Worm (Caenorhabditis elegans) whole organism, L3 larva: ENCODE measurements around the gene K07H8.9.

Experiments
- R02D3.7 ChIP-seq: fragments of 150-350 bp; optimal IDR thresholded peaks from 2 replicates; lab custom pipeline; 2014; ENCODE audit warnings: missing biosample characterization, missing genetic modification characterization
- ZK546.5 ChIP-seq: sonication (generic microtip); optimal IDR thresholded peaks from 2 replicates; lab custom pipeline; 2017; ENCODE audit warnings: missing biosample characterization, missing genetic modification characterization
- aly-2 ChIP-seq: fragments of 150-350 bp; optimal IDR thresholded peaks from 2 replicates; lab custom pipeline; 2014; ENCODE audit warnings: missing biosample characterization, missing genetic modification characterization
- ama-1 ChIP-seq: fragments of 150-350 bp; optimal IDR thresholded peaks from 2 replicates; lab custom pipeline; 2018
- ceh-28 ChIP-seq: fragments of 150-350 bp; optimal IDR thresholded peaks from 2 replicates; lab custom pipeline; 2014; ENCODE audit warnings: missing biosample characterization, missing genetic modification reagents, missing genetic modification characterization
- ceh-82 ChIP-seq: fragments of 150-350 bp; optimal IDR thresholded peaks from 2 replicates; lab custom pipeline; 2014; ENCODE audit warnings: missing biosample characterization, missing genetic modification characterization
- ceh-9 ChIP-seq: sonication (generic microtip); optimal IDR thresholded peaks from 2 replicates; lab custom pipeline; 2018; ENCODE audit warnings: missing biosample characterization, missing genetic modification characterization
- daf-12 ChIP-seq: fragments of 150-350 bp; optimal IDR thresholded peaks from 2 replicates; lab custom pipeline; 2014; ENCODE audit warnings: missing biosample characterization, missing genetic modification reagents, missing genetic modification characterization
- egl-27 ChIP-seq: sonication (generic microtip); optimal IDR thresholded peaks from 4 replicates; lab custom pipeline; 2017; ENCODE audit warnings: missing biosample characterization, missing genetic modification reagents, missing genetic modification characterization
- egl-5 ChIP-seq: fragments of 150-350 bp; optimal IDR thresholded peaks from 2 replicates; lab custom pipeline; 2017; ENCODE audit warnings: missing biosample characterization, missing genetic modification reagents, missing genetic modification characterization, inconsistent platforms
- elt-1 ChIP-seq: fragments of 150-350 bp; optimal IDR thresholded peaks from 2 replicates; lab custom pipeline; 2014; ENCODE audit warnings: missing biosample characterization, missing genetic modification characterization
- elt-2 ChIP-seq: sonication (generic microtip); optimal IDR thresholded peaks from 2 replicates; lab custom pipeline; 2016; ENCODE audit warnings: missing genetic modification reagents, mild to moderate bottlenecking, missing genetic modification characterization, missing compliant biosample characterization
- eor-1 ChIP-seq, 2 experiments: fragments of 150-350 bp; optimal IDR thresholded peaks; 2 replicates each; lab custom pipeline; 2014 to 2018; ENCODE audit warnings: missing biosample characterization in 2 of 2, missing genetic modification characterization in 2 of 2
- lin-15B ChIP-seq: fragments of 150-350 bp; optimal IDR thresholded peaks from 2 replicates; lab custom pipeline; 2014; ENCODE audit warnings: missing biosample characterization, missing genetic modification characterization
- lin-39 ChIP-seq: fragments of 150-350 bp; optimal IDR thresholded peaks from 2 replicates; lab custom pipeline; 2018; ENCODE audit warnings: missing biosample characterization, missing genetic modification reagents, missing genetic modification characterization
- nfya-1 ChIP-seq: sonication (generic microtip); optimal IDR thresholded peaks from 2 replicates; lab custom pipeline; 2017; ENCODE audit warnings: missing genetic modification characterization, mild to moderate bottlenecking, missing compliant biosample characterization, antibody characterized with exemption, moderate library complexity; ENCODE audit not compliant: insufficient read depth
- nhr-23 ChIP-seq: fragments of 150-350 bp; optimal IDR thresholded peaks from 2 replicates; lab custom pipeline; 2014; ENCODE audit warnings: missing biosample characterization, missing genetic modification reagents, missing genetic modification characterization
- nhr-237 ChIP-seq: fragments of 150-350 bp; optimal IDR thresholded peaks from 2 replicates; lab custom pipeline; 2014; ENCODE audit warnings: missing biosample characterization, missing genetic modification characterization
- nhr-25 ChIP-seq: sonication (generic microtip); optimal IDR thresholded peaks from 2 replicates; lab custom pipeline; 2017; ENCODE audit warnings: missing biosample characterization, missing genetic modification characterization
- nhr-43 ChIP-seq: sonication (generic microtip); optimal IDR thresholded peaks from 2 replicates; lab custom pipeline; 2016; ENCODE audit warnings: mild to moderate bottlenecking, missing genetic modification characterization, missing compliant biosample characterization; ENCODE audit not compliant: poor library complexity, severe bottlenecking
- nhr-67 ChIP-seq: fragments of 150-350 bp; optimal IDR thresholded peaks from 2 replicates; lab custom pipeline; 2014; ENCODE audit warnings: missing biosample characterization, missing genetic modification characterization
- nhr-76 ChIP-seq: fragments of 150-350 bp; sonication (generic microtip); optimal IDR thresholded peaks from 5 replicates; lab custom pipeline; 2014; ENCODE audit warnings: missing biosample characterization, missing genetic modification characterization
- nhr-77 ChIP-seq: fragments of 150-350 bp; optimal IDR thresholded peaks from 2 replicates; lab custom pipeline; 2014; ENCODE audit warnings: missing biosample characterization, missing genetic modification characterization
- pha-4 ChIP-seq: fragments of 150-350 bp; optimal IDR thresholded peaks from 2 replicates; lab custom pipeline; 2014; ENCODE audit warnings: missing biosample characterization, missing genetic modification reagents, missing genetic modification characterization
- pqm-1 ChIP-seq: fragments of 150-350 bp; optimal IDR thresholded peaks from 2 replicates; lab custom pipeline; 2017; ENCODE audit warnings: missing biosample characterization, missing genetic modification characterization, inconsistent platforms
- sea-2 ChIP-seq: fragments of 150-350 bp; sonication (generic microtip); optimal IDR thresholded peaks from 4 replicates; lab custom pipeline; 2014; ENCODE audit warnings: missing biosample characterization, missing genetic modification reagents, missing genetic modification characterization
- skn-1 ChIP-seq: fragments of 150-350 bp; optimal IDR thresholded peaks from 2 replicates; lab custom pipeline; 2014; ENCODE audit warnings: missing biosample characterization, missing genetic modification characterization
- tbx-2 ChIP-seq: sonication (generic microtip); optimal IDR thresholded peaks from 2 replicates; lab custom pipeline; 2016; ENCODE audit warnings: mild to moderate bottlenecking, missing genetic modification characterization, missing compliant biosample characterization
- unc-39 ChIP-seq: sonication (generic microtip); optimal IDR thresholded peaks from 4 replicates; lab custom pipeline; 2017; ENCODE audit warnings: missing biosample characterization, missing genetic modification characterization
- zag-1 ChIP-seq: fragments of 150-350 bp; optimal IDR thresholded peaks from 2 replicates; lab custom pipeline; 2014; ENCODE audit warnings: missing biosample characterization, missing genetic modification characterization
- ztf-11 ChIP-seq: fragments of 150-350 bp; optimal IDR thresholded peaks from 2 replicates; lab custom pipeline; 2014; ENCODE audit warnings: missing biosample characterization, missing genetic modification characterization
- ztf-4 ChIP-seq: fragments of 150-350 bp; optimal IDR thresholded peaks from 2 replicates; lab custom pipeline; 2014; ENCODE audit warnings: missing biosample characterization, missing genetic modification characterization

The K07H8.9 gene

ce11 chrIV:8318799-8319198, 32.5 kb upstream of the K07H8.9 start:
- TF ChIP-seq lin-39 (tag; lab: Kevin White, UChicago): no peak
- TF ChIP-seq nhr-25: peak; percentile 27
- no peak for TF ChIP-seq elt-2 (tag; lab: Kevin White, UChicago)
- no peak for TF ChIP-seq egl-27
- TF ChIP-seq, all 47 proteins: peak for 1

- TF ChIP-seq sea-2 (GFP tag; lab: Kevin White, UChicago): no peak
- TF ChIP-seq ama-1 (lab: Kevin White, UChicago): no peak
- TF ChIP-seq nfya-1: no peak
- no peak for TF ChIP-seq aly-2 (tag; lab: Kevin White, UChicago)
- TF ChIP-seq nhr-23 (tag; lab: Kevin White, UChicago): peak; percentile 34
- TF ChIP-seq lin-39 (tag; lab: Kevin White, UChicago): no peak
- TF ChIP-seq eor-1 (tag; optimal IDR thresholded peaks at IDR 0.05; lab: Kevin White, UChicago): no peak
Measured at ce11 chrIV:8317800-8318199, 31.5 kb upstream of the K07H8.9 start.

DNA sequence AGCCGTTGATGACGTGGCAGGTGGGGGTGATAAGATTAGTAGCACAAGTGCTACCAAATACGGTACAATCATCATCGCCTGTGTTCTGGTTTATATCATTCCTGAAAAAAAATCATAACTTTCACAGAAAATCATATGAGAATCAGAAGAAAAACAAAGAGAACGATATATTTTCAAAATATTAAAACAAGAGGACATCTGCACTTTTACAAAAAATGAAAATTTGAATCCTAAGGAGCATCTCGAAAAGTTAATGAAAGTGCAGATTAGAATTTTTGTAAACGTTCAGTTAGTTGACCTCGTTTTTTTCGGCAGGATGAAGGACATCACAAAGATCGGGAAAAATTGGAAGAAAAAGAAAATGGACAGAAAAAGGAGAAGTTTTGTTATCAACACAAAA, 26.6 kb upstream of the K07H8.9 start, which contains the start of gene F35H10.10:
TSS of gene F35H10.10 (minus strand) at position 101 of the 400 bp plus-strand sequence.
- no peak for TF ChIP-seq nhr-43 (tag; lab: Kevin White, UChicago)
- TF ChIP-seq egl-27: no peak
- no peak for TF ChIP-seq pqm-1 (tag; lab: Kevin White, UChicago)
- peak; percentile 21 for TF ChIP-seq nhr-23 (tag; lab: Kevin White, UChicago)
- no peak for TF ChIP-seq nhr-67 (tag; lab: Kevin White, UChicago)
- TF ChIP-seq ceh-82: no peak

DNA sequence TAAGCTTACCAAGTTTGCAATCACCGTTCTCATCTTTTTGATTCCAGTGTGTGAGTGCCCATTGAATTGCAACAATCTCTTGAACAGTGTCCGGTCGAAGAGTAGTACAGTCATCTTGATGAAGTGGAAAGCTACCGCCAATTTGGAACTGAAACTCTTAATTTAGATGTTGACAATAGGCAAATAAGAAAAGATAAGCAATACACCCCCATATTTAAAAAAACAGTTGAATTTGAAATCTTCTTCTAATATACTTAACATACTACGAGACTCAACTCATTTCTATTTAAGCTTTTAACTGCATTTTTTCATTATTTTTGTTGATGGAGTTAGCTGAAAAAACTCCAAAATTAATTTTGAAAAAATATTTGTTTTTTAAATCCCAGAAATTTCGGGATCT, 25.8 kb upstream of the K07H8.9 start:
- no peak for TF ChIP-seq ceh-28 (tag; lab: Kevin White, UChicago)
- no peak for TF ChIP-seq nfya-1
- no peak for TF ChIP-seq daf-12
- TF ChIP-seq egl-27: no peak
- no peak for TF ChIP-seq elt-1 (tag; lab: Kevin White, UChicago)
- no peak for TF ChIP-seq ceh-9 (tag; lab: Kevin White, UChicago)
- no peak for TF ChIP-seq elt-2 (tag; lab: Kevin White, UChicago)
- TF ChIP-seq tbx-2 (tag; lab: Kevin White, UChicago): no peak
- no peak for TF ChIP-seq pha-4 (tag; lab: Kevin White, UChicago)
- no peak for TF ChIP-seq nhr-77 (tag; lab: Kevin White, UChicago)
- no peak for TF ChIP-seq ZK546.5 (tag; lab: Kevin White, UChicago)
- no peak for TF ChIP-seq ztf-11 (tag; lab: Kevin White, UChicago)
- TF ChIP-seq zag-1 (tag; lab: Kevin White, UChicago): no peak

- peak; percentile 37 for TF ChIP-seq nhr-43 (tag; lab: Kevin White, UChicago)
- TF ChIP-seq lin-39 (tag; lab: Kevin White, UChicago): no peak
Measured at ce11 chrIV:8307408-8307807, 21.1 kb upstream of the K07H8.9 start.

DNA sequence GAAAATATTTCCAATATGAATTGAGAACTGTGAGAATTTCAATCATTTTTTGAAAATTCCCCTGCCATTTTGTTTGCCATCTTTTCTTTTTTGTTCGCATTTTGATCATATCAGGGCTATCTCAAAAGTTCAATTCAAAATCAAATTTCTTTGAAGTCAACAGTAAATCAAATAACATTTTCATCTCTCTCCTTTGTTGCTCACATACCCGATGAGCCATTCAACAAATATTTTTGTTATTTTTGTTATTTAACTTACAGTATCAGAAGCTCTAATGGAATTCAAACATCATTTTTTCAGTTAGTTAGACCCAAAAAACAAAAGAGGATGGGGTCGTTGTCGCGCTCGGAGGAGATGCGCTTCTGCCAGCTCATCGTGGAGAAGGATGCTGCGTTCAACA, 17.4 kb upstream of the K07H8.9 start, which contains the start of gene vha-5:
TSS of gene vha-5 (plus strand) at position 301 of the 400 bp plus-strand sequence.
- no peak for TF ChIP-seq egl-27
- no peak for TF ChIP-seq R02D3.7 (tag; lab: Kevin White, UChicago)
- TF ChIP-seq pha-4 (tag; lab: Kevin White, UChicago): peak; percentile 9
- TF ChIP-seq lin-39 (tag; lab: Kevin White, UChicago): no peak

DNA sequence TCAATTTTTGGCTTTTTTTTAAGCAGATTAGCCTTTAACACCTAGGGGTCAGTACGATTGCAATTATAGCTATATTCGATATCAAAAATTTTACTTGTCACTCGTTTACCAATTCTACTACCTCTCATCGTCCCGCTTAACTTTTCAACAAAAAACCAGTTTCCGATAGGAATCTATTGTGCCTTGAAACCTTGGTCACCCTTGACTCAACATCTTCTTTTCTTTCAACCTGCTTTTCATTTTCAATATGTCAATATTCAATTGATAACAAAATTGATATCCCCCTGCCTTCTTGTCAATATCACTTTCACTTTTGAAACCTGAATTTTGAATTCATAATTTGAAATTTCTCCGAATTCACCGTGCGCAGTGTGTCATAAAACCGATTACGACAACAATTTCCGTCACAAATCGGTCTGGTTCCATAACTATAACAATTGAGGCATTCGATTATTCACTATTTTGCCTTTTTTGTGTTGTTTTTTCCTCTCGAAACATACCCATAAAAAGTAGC, 16.4 kb upstream of the K07H8.9 start:
- TF ChIP-seq nhr-43 (tag; lab: Kevin White, UChicago) (no peak), ceh-82 (no peak), tbx-2 (tag; lab: Kevin White, UChicago) (no peak), ztf-11 (tag; lab: Kevin White, UChicago) (no peak), elt-1 (tag; lab: Kevin White, UChicago) (peak; percentile 8), egl-5 (tag; lab: Kevin White, UChicago) (no peak), skn-1 (tag; lab: Kevin White, UChicago) (no peak), pha-4 (tag; lab: Kevin White, UChicago) (no peak), nhr-23 (tag; lab: Kevin White, UChicago) (no peak), egl-27 (no peak), nhr-25 (peak; percentile 52), lin-39 (tag; lab: Kevin White, UChicago) (no peak), nhr-237 (no peak), unc-39 (tag; lab: Kevin White, UChicago) (no peak), ztf-4 (no peak), nhr-76 (tag; lab: Kevin White, UChicago) (no peak), lin-15B (no peak)
